Fruit fly (Drosophila melanogaster): ENCODE measurements around the gene unc80.

Gene unc80

DNA sequence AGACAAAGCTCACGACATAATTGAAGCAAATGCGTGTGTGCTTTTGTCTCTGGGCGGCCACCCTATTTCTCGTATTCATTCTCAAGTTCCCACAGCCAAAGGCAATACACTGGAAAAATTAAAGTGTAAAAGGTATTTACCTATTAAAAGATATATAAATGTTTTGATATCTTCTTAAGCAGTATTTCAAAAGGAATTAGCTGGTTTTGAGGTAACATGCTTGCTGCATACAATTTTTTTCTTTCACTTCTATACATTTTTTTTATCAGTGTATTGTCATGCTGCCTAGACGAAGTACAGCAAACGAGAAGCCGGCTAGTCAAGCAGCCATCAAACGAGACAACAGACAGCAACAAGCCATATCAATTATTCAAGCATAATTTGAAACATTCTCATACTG is 48.4 kb upstream of the unc80 start (continued):
- TF ChIP-seq cwo (GFP tag; optimal IDR thresholded peaks at IDR 0.05) (peak; percentile 42), CG15269 (tag; optimal IDR thresholded peaks at IDR 0.05) (peak; percentile 19), Fer3 (tag; optimal IDR thresholded peaks at IDR 0.05) (peak; percentile 27), Nf-YB (GFP tag; optimal IDR thresholded peaks at IDR 0.05) (no peak), ci (GFP tag; IDR thresholded peaks at IDR 0.05) (0 out of 3 replicates have a peak, but pooled peaks have one; percentile 8), ato (GFP tag; IDR thresholded peaks at IDR 0.05; ENCODE audit: partially characterized antibody) (no peak), CG2678 (tag; optimal IDR thresholded peaks at IDR 0.05) (peak; percentile 41), HmgD (GFP tag; optimal IDR thresholded peaks at IDR 0.05) (no peak), wdn (GFP tag; IDR thresholded peaks at IDR 0.05) (no peak), ems (GFP tag; optimal IDR thresholded peaks at IDR 0.05) (no peak), Hsf (GFP tag; optimal IDR thresholded peaks at IDR 0.05) (no peak), CG18011 (GFP tag; optimal IDR thresholded peaks at IDR 0.05) (no peak), CG17385 (GFP tag; optimal IDR thresholded peaks at IDR 0.05) (no peak), toy (GFP tag; IDR thresholded peaks at IDR 0.05) (no peak), CG13894 (tag; optimal IDR thresholded peaks at IDR 0.05) (peak; percentile 24), jumu (GFP tag; optimal IDR thresholded peaks at IDR 0.05) (no peak), schlank (tag; optimal IDR thresholded peaks at IDR 0.05) (no peak), tup (GFP tag; optimal IDR thresholded peaks at IDR 0.05) (no peak), CG7839 (tag; optimal IDR thresholded peaks at IDR 0.05) (peak; percentile 5), CG6689 (GFP tag; IDR thresholded peaks at IDR 0.05) (no peak), CG2129 (GFP tag; IDR thresholded peaks at IDR 0.05; ENCODE audit: partially characterized antibody) (no peak), CG16779 (GFP tag; IDR thresholded peaks at IDR 0.05) (no peak), CG1603 (tag; optimal IDR thresholded peaks at IDR 0.05) (no peak), pb (GFP tag; optimal IDR thresholded peaks at IDR 0.05) (no peak), CG18262 (tag; optimal IDR thresholded peaks at IDR 0.05) (peak; percentile 8), CG7745 (tag; optimal IDR thresholded peaks at IDR 0.05) (no peak), CG17328 (GFP tag; IDR thresholded peaks at IDR 0.05) (no peak), stwl (tag; optimal IDR thresholded peaks at IDR 0.05) (no peak), Dp (GFP tag; optimal IDR thresholded peaks at IDR 0.05) (no peak), CG1647 (GFP tag; optimal IDR thresholded peaks at IDR 0.05) (no peak), CG12071 (GFP tag; optimal IDR thresholded peaks at IDR 0.05) (peak; percentile 13), gem (tag; optimal IDR thresholded peaks at IDR 0.05) (peak; percentile 16), Lim3 (GFP tag; IDR thresholded peaks at IDR 0.05) (no peak), sim (GFP tag; IDR thresholded peaks at IDR 0.05) (no peak), CG15601 (tag; optimal IDR thresholded peaks at IDR 0.05) (no peak), bbx (GFP tag; IDR thresholded peaks at IDR 0.05; ENCODE audit: partially characterized antibody) (no peak), Mes4 (GFP tag; optimal IDR thresholded peaks at IDR 0.05) (no peak), CG3407 (GFP tag; optimal IDR thresholded peaks at IDR 0.05) (no peak), exex (tag; optimal IDR thresholded peaks at IDR 0.05) (peak; percentile 9), CG2120 (GFP tag; optimal IDR thresholded peaks at IDR 0.05) (peak; percentile 32), PHDP (tag; optimal IDR thresholded peaks at IDR 0.05) (no peak), sug (tag; optimal IDR thresholded peaks at IDR 0.05) (peak; percentile 15), B-H2 (GFP tag; optimal IDR thresholded peaks at IDR 0.05) (no peak), Xrp1 (GFP tag; IDR thresholded peaks at IDR 0.05) (peak; percentile 16; the same call in 1 of the 2 replicates), dysf (GFP tag; IDR thresholded peaks at IDR 0.05) (peak; percentile 49; the same call in 2 of the 3 replicates), amos (GFP tag; IDR thresholded peaks at IDR 0.05; ENCODE audit: partially characterized antibody) (no peak), CG17359 (tag; optimal IDR thresholded peaks at IDR 0.05) (peak; percentile 51), Meics (GFP tag; optimal IDR thresholded peaks at IDR 0.05) (peak; percentile 14), H2.0 (GFP tag; IDR thresholded peaks at IDR 0.05) (no peak), Abd-B (GFP tag; optimal IDR thresholded peaks at IDR 0.05) (no peak)

All from whole organism, embryonic.